Worm (Caenorhabditis elegans) whole organism, young adult: ENCODE results near the gene hizr-1.

Experiments
- hlh-12 ChIP-seq: sonication (generic microtip); optimal IDR thresholded peaks from 2 replicates; lab custom pipeline; 2016; ENCODE audit warnings: missing genetic modification characterization, missing compliant biosample characterization
- lin-35 ChIP-seq, 3 experiments: fragments of 150-350 bp in 2 of 3; sonication (generic microtip) in 1 of 3; optimal IDR thresholded peaks; 2 replicates each; lab custom pipeline; 2014 to 2018; ENCODE audit warnings: missing biosample characterization in 3 of 3, missing genetic modification characterization in 3 of 3, missing genetic modification reagents in 3 of 3

DNA sequence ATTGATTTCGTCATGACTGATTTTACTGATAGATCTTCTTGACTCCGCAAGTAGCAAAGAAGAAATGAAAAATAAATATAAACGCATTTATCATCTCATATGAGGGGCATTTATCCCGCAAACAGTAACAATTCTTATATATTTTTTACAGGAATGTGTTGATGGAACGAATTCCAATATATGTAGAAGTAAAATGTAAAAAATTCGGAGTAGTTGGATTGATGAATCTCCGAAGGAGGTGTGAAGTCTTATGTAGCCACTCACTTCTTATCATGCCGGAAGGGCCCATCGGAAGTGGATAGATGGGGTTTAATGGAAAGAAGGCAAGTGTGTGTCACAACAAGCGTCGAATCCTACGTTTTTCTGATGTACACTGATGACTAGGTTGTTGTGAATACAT lies 19.7 kb downstream of the hizr-1 start, which contains the start of gene gcy-9:
- TF ChIP-seq lin-35 (GFP tag; optimal IDR thresholded peaks at IDR 0.05; lab: Kevin White, UChicago) (no peak), hlh-12 (tag; lab: Kevin White, UChicago) (no peak)
